Worm (Caenorhabditis elegans) whole organism, late embryonic: ENCODE results near the gene nas-25.

Experiments used
- C08G9.2 ChIP-seq: sonication (generic microtip); optimal IDR thresholded peaks from 2 replicates; lab custom pipeline; 2016; ENCODE audit warnings: mild to moderate bottlenecking, missing genetic modification characterization, moderate library complexity, missing compliant biosample characterization
- C38D4.7 ChIP-seq: fragments of 200-800 bp; sonication (Bioruptor generic); optimal IDR thresholded peaks from 2 replicates; lab custom pipeline; 2018; ENCODE audit warnings: mild to moderate bottlenecking, missing genetic modification characterization, moderate library complexity, missing compliant biosample characterization
- F13H6.1 ChIP-seq: sonication (generic microtip); optimal IDR thresholded peaks from 2 replicates; lab custom pipeline; 2016; ENCODE audit warnings: missing genetic modification characterization, missing compliant biosample characterization
- K02D7.2 ChIP-seq: sonication (generic microtip); optimal IDR thresholded peaks from 2 replicates; lab custom pipeline; 2017; ENCODE audit warnings: mild to moderate bottlenecking, missing genetic modification characterization, missing compliant biosample characterization
- K09A11.1 ChIP-seq: sonication (generic microtip); optimal IDR thresholded peaks from 2 replicates; lab custom pipeline; 2017; ENCODE audit warnings: antibody characterized with exemption, mild to moderate bottlenecking, missing genetic modification characterization, missing compliant biosample characterization; ENCODE audit not compliant: insufficient read depth
- Y22D7AL.16 ChIP-seq: sonication (generic microtip); optimal IDR thresholded peaks from 2 replicates; lab custom pipeline; 2016; ENCODE audit warnings: missing genetic modification characterization, missing compliant biosample characterization
- ama-1 ChIP-seq: fragments of 150-350 bp; optimal IDR thresholded peaks from 2 replicates; lab custom pipeline; 2014
- ceh-14 ChIP-seq: sonication (generic microtip); optimal IDR thresholded peaks from 2 replicates; lab custom pipeline; 2016; ENCODE audit warnings: missing genotype, missing genetic modification characterization, missing compliant biosample characterization
- ceh-2 ChIP-seq: sonication (generic microtip); optimal IDR thresholded peaks from 2 replicates; lab custom pipeline; 2016; ENCODE audit warnings: missing genotype, missing genetic modification characterization, missing compliant biosample characterization
- ceh-24 ChIP-seq: sonication (generic microtip); optimal IDR thresholded peaks from 2 replicates; lab custom pipeline; 2016; ENCODE audit warnings: mild to moderate bottlenecking, missing genetic modification characterization, missing compliant biosample characterization
- ceh-34 ChIP-seq: sonication (generic microtip); optimal IDR thresholded peaks from 2 replicates; lab custom pipeline; 2016; ENCODE audit warnings: mild to moderate bottlenecking, missing genetic modification characterization, missing compliant biosample characterization
- ceh-45 ChIP-seq: fragments of 200-800 bp; sonication (Bioruptor generic); IDR thresholded peaks from 2 replicates; pipeline ENCODE4 v1.3.6; 2022; ENCODE audit warnings: missing genetic modification reagents, missing genetic modification characterization, missing compliant biosample characterization
- ceh-48 ChIP-seq: sonication (generic microtip); optimal IDR thresholded peaks from 2 replicates; lab custom pipeline; 2016; ENCODE audit warnings: missing genetic modification characterization, inconsistent platforms, missing compliant biosample characterization
- ceh-6 ChIP-seq: fragments of 200-800 bp; sonication (Bioruptor generic); optimal IDR thresholded peaks from 2 replicates; lab custom pipeline; 2018; ENCODE audit warnings: mild to moderate bottlenecking, missing genetic modification characterization, missing compliant biosample characterization
- ceh-9 ChIP-seq: sonication (generic microtip); optimal IDR thresholded peaks from 2 replicates; lab custom pipeline; 2016; ENCODE audit warnings: mild to moderate bottlenecking, missing genetic modification characterization, inconsistent platforms, missing compliant biosample characterization
- dmd-4 ChIP-seq: sonication (generic microtip); optimal IDR thresholded peaks from 2 replicates; lab custom pipeline; 2016; ENCODE audit warnings: borderline replicate concordance, missing genetic modification characterization, missing compliant biosample characterization
- dve-1 ChIP-seq: sonication (generic microtip); optimal IDR thresholded peaks from 2 replicates; lab custom pipeline; 2017; ENCODE audit warnings: antibody characterized with exemption, mild to moderate bottlenecking, missing genetic modification characterization, missing compliant biosample characterization
- elt-4 ChIP-seq: sonication (generic microtip); optimal IDR thresholded peaks from 2 replicates; lab custom pipeline; 2016; ENCODE audit warnings: missing genetic modification characterization, missing compliant biosample characterization
- ets-4 ChIP-seq: sonication (generic microtip); optimal IDR thresholded peaks from 2 replicates; lab custom pipeline; 2016; ENCODE audit warnings: missing genetic modification characterization, missing compliant biosample characterization
- eyg-1 ChIP-seq: sonication (generic microtip); optimal IDR thresholded peaks from 2 replicates; lab custom pipeline; 2016; ENCODE audit warnings: missing genotype, missing genetic modification characterization, missing compliant biosample characterization
- fax-1 ChIP-seq: sonication (generic microtip); optimal IDR thresholded peaks from 2 replicates; lab custom pipeline; 2016; ENCODE audit warnings: missing genotype, missing genetic modification characterization, missing compliant biosample characterization
- fkh-10 ChIP-seq: fragments of 150-350 bp; optimal IDR thresholded peaks from 2 replicates; lab custom pipeline; 2014; ENCODE audit warnings: missing biosample characterization, missing genetic modification reagents, missing genetic modification characterization
- gmeb-2 ChIP-seq: sonication (generic microtip); optimal IDR thresholded peaks from 2 replicates; lab custom pipeline; 2016; ENCODE audit warnings: missing genetic modification characterization, inconsistent platforms, missing compliant biosample characterization
- hlh-15 ChIP-seq: sonication (generic microtip); optimal IDR thresholded peaks from 2 replicates; lab custom pipeline; 2016; ENCODE audit warnings: missing genetic modification characterization, missing compliant biosample characterization
- lim-6 ChIP-seq: sonication (generic microtip); optimal IDR thresholded peaks from 2 replicates; lab custom pipeline; 2016; ENCODE audit warnings: missing genetic modification characterization, missing compliant biosample characterization
- mec-3 ChIP-seq: sonication (generic microtip); optimal IDR thresholded peaks from 2 replicates; lab custom pipeline; 2016; ENCODE audit warnings: borderline replicate concordance, missing genetic modification characterization, missing compliant biosample characterization
- odd-2 ChIP-seq: sonication (generic microtip); optimal IDR thresholded peaks from 2 replicates; lab custom pipeline; 2017; ENCODE audit warnings: antibody characterized with exemption, mild to moderate bottlenecking, missing genetic modification characterization, missing compliant biosample characterization
- pag-3 ChIP-seq: sonication (generic microtip); optimal IDR thresholded peaks from 2 replicates; lab custom pipeline; 2016; ENCODE audit warnings: missing compliant biosample characterization, missing genetic modification characterization, borderline replicate concordance
- pat-9 ChIP-seq: fragments of 200-800 bp; sonication (Bioruptor generic); optimal IDR thresholded peaks from 2 replicates; lab custom pipeline; 2018; ENCODE audit warnings: mild to moderate bottlenecking, missing genetic modification characterization, moderate library complexity, missing compliant biosample characterization
- sdc-2 ChIP-seq: sonication (generic microtip); optimal IDR thresholded peaks from 2 replicates; lab custom pipeline; 2016; ENCODE audit warnings: missing genotype, missing genetic modification characterization, missing compliant biosample characterization
- syd-9 ChIP-seq: sonication (generic microtip); optimal IDR thresholded peaks from 2 replicates; lab custom pipeline; 2016; ENCODE audit warnings: mild to moderate bottlenecking, missing genetic modification characterization, moderate library complexity, missing compliant biosample characterization
- tbx-2 ChIP-seq: sonication (generic microtip); optimal IDR thresholded peaks from 2 replicates; lab custom pipeline; 2016; ENCODE audit warnings: missing genetic modification characterization, missing compliant biosample characterization
- tbx-7 ChIP-seq: sonication (generic microtip); optimal IDR thresholded peaks from 2 replicates; lab custom pipeline; 2016; ENCODE audit warnings: missing genotype, missing genetic modification characterization, missing compliant biosample characterization
- unc-3 ChIP-seq, 2 experiments: fragments of 200-800 bp in 1 of 2; sonication (Bioruptor generic) in 1 of 2; sonication (generic microtip) in 1 of 2; conservative IDR thresholded peaks in 1 of 2; optimal IDR thresholded peaks in 1 of 2; 2 replicates each; pipeline versions ENCODE4 v1.3.6 to Lab custom; 2016 to 2022; ENCODE audit warnings: missing compliant biosample characterization in 2 of 2, missing genetic modification characterization in 2 of 2, missing genetic modification reagents in 1 of 2
- unc-42 ChIP-seq: sonication (generic microtip); optimal IDR thresholded peaks from 2 replicates; lab custom pipeline; 2016; ENCODE audit warnings: missing genotype, missing genetic modification characterization, missing compliant biosample characterization
- unc-55 ChIP-seq: sonication (generic microtip); optimal IDR thresholded peaks from 2 replicates; lab custom pipeline; 2017; ENCODE audit warnings: missing biosample characterization, missing genetic modification reagents, missing genetic modification characterization
- unc-86 ChIP-seq: sonication (generic microtip); optimal IDR thresholded peaks from 2 replicates; lab custom pipeline; 2016; ENCODE audit warnings: missing genetic modification characterization, missing compliant biosample characterization
- zip-5 ChIP-seq: sonication (generic microtip); optimal IDR thresholded peaks from 2 replicates; lab custom pipeline; 2016; ENCODE audit warnings: missing genetic modification characterization, missing compliant biosample characterization
- ztf-16 ChIP-seq: sonication (generic microtip); optimal IDR thresholded peaks from 2 replicates; lab custom pipeline; 2017; ENCODE audit warnings: missing genetic modification characterization, missing compliant biosample characterization

The nas-25 gene

ce11 chrII:8810679-8811413 lies 15.0 kb upstream of the nas-25 start, which contains the start of the genes F46C5.9 and rer-1:
Gene F46C5.9, minus strand, starts transcription at chrII:8810729.
Gene rer-1, plus strand, starts transcription at chrII:8811370.
- no peak for TF ChIP-seq elt-4 (tag; lab: Kevin White, UChicago)
- no peak for TF ChIP-seq ceh-2 (tag; lab: Kevin White, UChicago)
- peak; percentile 37 for TF ChIP-seq ceh-14 (tag; lab: Kevin White, UChicago)
- no peak for TF ChIP-seq sdc-2
- no peak for TF ChIP-seq syd-9 (tag; lab: Kevin White, UChicago)
- no peak for TF ChIP-seq fkh-10 (GFP tag; lab: Kevin White, UChicago)
- peak; percentile 17 for TF ChIP-seq unc-42 (tag; lab: Kevin White, UChicago)
- TF ChIP-seq fax-1 (tag; lab: Kevin White, UChicago) = no peak

DNA sequence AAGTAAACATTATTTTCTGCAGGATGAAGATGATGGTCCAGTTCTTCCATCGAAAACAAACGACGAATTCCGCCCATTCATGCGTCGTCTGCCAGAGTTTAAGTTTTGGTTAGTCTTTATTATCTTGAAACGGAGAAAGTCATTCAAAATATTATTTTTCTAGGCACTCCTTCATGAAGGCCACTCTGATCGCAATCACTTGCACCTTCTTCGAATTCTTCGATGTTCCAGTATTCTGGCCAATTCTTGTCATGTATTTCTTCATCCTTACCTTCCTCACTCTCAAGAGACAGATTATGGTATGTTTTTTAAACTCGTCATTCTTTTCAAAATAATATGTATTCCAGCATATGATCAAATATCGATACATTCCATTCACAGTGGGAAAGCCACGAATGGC lies 14.0 kb upstream of the nas-25 start:
- TF ChIP-seq unc-86 (tag; lab: Kevin White, UChicago) (no peak), ceh-48 (tag; lab: Kevin White, UChicago) (no peak), ceh-24 (tag; lab: Kevin White, UChicago) (no peak), syd-9 (tag; lab: Kevin White, UChicago) (no peak), pat-9 (no peak), ceh-45 (GFP tag; lab: Robert Waterston, UW) (no peak), K09A11.1 (tag; lab: Kevin White, UChicago) (no peak), tbx-2 (tag; lab: Kevin White, UChicago) (no peak), tbx-7 (tag; lab: Kevin White, UChicago) (no peak), unc-55 (GFP tag; lab: Kevin White, UChicago) (no peak), ceh-6 (GFP tag; lab: Kevin White, UChicago) (no peak), ama-1 (lab: Kevin White, UChicago) (no peak)

ce11 chrII:8812346-8812745 lies 13.5 kb upstream of the nas-25 start:
- TF ChIP-seq dmd-4 (tag; lab: Kevin White, UChicago) (no peak), ztf-16 (no peak), Y22D7AL.16 (tag; lab: Kevin White, UChicago) (no peak), ceh-9 (tag; lab: Kevin White, UChicago) (no peak), pag-3 (no peak), ceh-48 (tag; lab: Kevin White, UChicago) (no peak), K09A11.1 (tag; lab: Kevin White, UChicago) (no peak), eyg-1 (no peak), ceh-14 (tag; lab: Kevin White, UChicago) (no peak), ceh-2 (tag; lab: Kevin White, UChicago) (no peak), mec-3 (tag; lab: Kevin White, UChicago) (no peak), gmeb-2 (tag; lab: Kevin White, UChicago) (no peak), F13H6.1 (tag; lab: Kevin White, UChicago) (no peak), hlh-15 (tag; lab: Kevin White, UChicago) (no peak)
- TF ChIP-seq, all 69 proteins: peak for 0

- no peak for TF ChIP-seq C08G9.2 (tag; lab: Kevin White, UChicago)
- no peak for TF ChIP-seq zip-5
- no peak for TF ChIP-seq unc-55 (GFP tag; lab: Kevin White, UChicago)
- no peak for TF ChIP-seq dve-1
- no peak for TF ChIP-seq C38D4.7
- no peak for TF ChIP-seq unc-3 (GFP tag; conservative IDR thresholded peaks at IDR 0.05; lab: Robert Waterston, UW)
- no peak for TF ChIP-seq unc-3 (tag; optimal IDR thresholded peaks at IDR 0.05; lab: Kevin White, UChicago)
- no peak for TF ChIP-seq fax-1 (tag; lab: Kevin White, UChicago)
- TF ChIP-seq ets-4 (tag; lab: Kevin White, UChicago) = no peak
- no peak for TF ChIP-seq odd-2 (tag; lab: Kevin White, UChicago)
- TF ChIP-seq ceh-45 (GFP tag; lab: Robert Waterston, UW) = no peak
- TF ChIP-seq lim-6 (tag; lab: Kevin White, UChicago) = no peak
- no peak for TF ChIP-seq ceh-48 (tag; lab: Kevin White, UChicago)
- no peak for TF ChIP-seq unc-86 (tag; lab: Kevin White, UChicago)
- TF ChIP-seq K09A11.1 (tag; lab: Kevin White, UChicago) = no peak
- TF ChIP-seq ceh-34 = no peak
- no peak for TF ChIP-seq K02D7.2
- no peak for TF ChIP-seq pag-3
These were observed 12.2 kb upstream of the nas-25 start for ce11 chrII:8813659-8814058.
